Worm (Caenorhabditis elegans): ENCODE data around the gene flp-16.
A peak's percentile ranks its signal among the peaks of the same experiment; 100 is the strongest.

flp-16 gene

ce11 chrII:13267305-13267704, 32.2 kb downstream of the flp-16 start (continued):
- TF ChIP-seq hlh-30 (tag; optimal IDR thresholded peaks at IDR 0.05; ENCODE audit: insufficient read depth) = no peak

DNA sequence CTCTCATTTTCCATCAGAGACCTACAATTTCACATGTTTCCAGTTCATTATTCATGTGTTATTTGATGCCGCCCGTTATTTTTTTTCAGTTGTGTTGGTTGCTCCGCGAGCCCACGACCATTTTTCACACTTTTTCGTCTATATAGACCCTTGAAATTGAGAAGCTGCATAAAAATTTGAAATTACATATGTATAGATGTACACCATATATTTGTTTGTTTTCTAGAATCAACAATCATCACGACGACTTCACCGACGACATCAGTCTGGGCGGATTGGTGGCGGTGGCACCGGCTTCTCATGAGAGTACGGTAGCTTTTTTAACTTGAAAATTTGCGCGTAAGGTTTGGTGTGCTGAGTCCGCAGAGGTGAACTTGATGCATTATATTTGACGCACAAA, 35.7 kb downstream of the flp-16 start, which contains the start of gene Y48C3A.5:
Y48C3A.5 (plus strand) TSS at position 301 of the 400 bp plus-strand sequence.
- no peak for TF ChIP-seq ref-2 (tag; optimal IDR thresholded peaks at IDR 0.05)
- no peak for TF ChIP-seq pag-3 (tag; optimal IDR thresholded peaks at IDR 0.05; ENCODE audit: borderline replicate concordance)
- TF ChIP-seq odd-2 (tag; optimal IDR thresholded peaks at IDR 0.05) = no peak
- no peak for TF ChIP-seq pqm-1 (tag; optimal IDR thresholded peaks at IDR 0.05)
- TF ChIP-seq ceh-14 (tag; optimal IDR thresholded peaks at IDR 0.05) = no peak
- TF ChIP-seq pha-2 (tag; optimal IDR thresholded peaks at IDR 0.05) = no peak
- no peak for TF ChIP-seq dmd-4 (tag; optimal IDR thresholded peaks at IDR 0.05; ENCODE audit: borderline replicate concordance)
- TF ChIP-seq elt-4 (tag; optimal IDR thresholded peaks at IDR 0.05) = no peak
- no peak for TF ChIP-seq hlh-8 (tag; optimal IDR thresholded peaks at IDR 0.05)
- TF ChIP-seq ama-1 (optimal IDR thresholded peaks at IDR 0.05) = no peak
- TF ChIP-seq che-1 (tag; optimal IDR thresholded peaks at IDR 0.05) = no peak
- no peak for TF ChIP-seq syd-9 (tag; optimal IDR thresholded peaks at IDR 0.05)
- TF ChIP-seq ttx-3 (tag; optimal IDR thresholded peaks at IDR 0.05) = no peak

DNA sequence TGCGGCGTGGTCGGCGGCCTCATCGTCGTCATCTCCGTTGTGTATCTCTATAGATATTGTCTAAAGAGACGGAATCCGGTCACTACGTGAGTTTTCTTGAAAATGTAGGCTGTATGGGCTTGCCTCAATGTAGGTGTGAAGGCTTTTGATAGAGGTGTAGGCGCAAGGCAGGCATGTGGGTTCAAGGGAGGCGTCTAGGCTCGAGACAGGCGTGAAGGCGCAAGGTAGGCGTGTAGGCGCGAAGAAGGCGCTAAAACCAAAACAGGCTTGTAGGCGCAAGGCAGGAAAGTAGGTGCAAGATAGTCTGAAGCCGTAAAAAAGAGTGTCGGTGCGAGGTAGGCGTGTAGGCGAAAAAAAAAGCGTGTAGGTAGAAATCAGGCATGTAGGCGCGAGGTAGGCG, 43.1 kb downstream of the flp-16 start:
- no peak for TF ChIP-seq hlh-30 (tag; optimal IDR thresholded peaks at IDR 0.05; ENCODE audit: insufficient read depth)
- no peak for TF ChIP-seq fax-1 (tag; optimal IDR thresholded peaks at IDR 0.05)
- TF ChIP-seq dmd-4 (tag; optimal IDR thresholded peaks at IDR 0.05; ENCODE audit: borderline replicate concordance) = peak; percentile 37
- TF ChIP-seq F13H6.1 (tag; optimal IDR thresholded peaks at IDR 0.05) = no peak
- TF ChIP-seq pros-1 (tag; optimal IDR thresholded peaks at IDR 0.05) = no peak
- no peak for TF ChIP-seq ttx-3 (tag; optimal IDR thresholded peaks at IDR 0.05)
- no peak for TF ChIP-seq npax-4 (tag; optimal IDR thresholded peaks at IDR 0.05)
- no peak for TF ChIP-seq dve-1 (tag; optimal IDR thresholded peaks at IDR 0.05)

DNA sequence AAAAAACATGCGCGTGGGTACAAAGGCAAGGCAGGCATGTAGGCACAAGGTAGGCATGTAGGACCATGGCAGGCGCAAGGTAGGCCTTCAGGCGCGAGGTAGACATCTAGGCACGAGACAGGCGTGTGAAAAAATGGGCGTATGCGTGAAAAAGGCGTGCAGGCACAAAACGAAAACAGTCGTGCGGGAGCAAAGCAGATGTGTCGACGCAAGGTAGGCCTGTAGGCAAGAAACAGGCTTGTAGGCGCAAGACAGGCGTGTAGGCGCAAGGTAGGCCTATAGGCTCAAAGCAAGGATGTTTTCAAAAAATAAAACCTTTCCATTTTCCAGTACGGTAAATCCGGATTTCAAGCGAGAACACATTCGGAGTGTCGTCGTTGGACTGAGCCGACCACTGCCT, 43.6 kb downstream of the flp-16 start:
- 0 out of 2 replicates have a peak, but pooled peaks have one; percentile 7 for TF ChIP-seq ceh-45 (GFP tag; IDR thresholded peaks at IDR 0.05)
- TF ChIP-seq hlh-13 (GFP tag; optimal IDR thresholded peaks at IDR 0.05) = no peak

ce11 chrII:13279216-13280123, 44.4 kb downstream of the flp-16 start:
- no peak for TF ChIP-seq hlh-30 (tag; optimal IDR thresholded peaks at IDR 0.05; ENCODE audit: insufficient read depth)
- TF ChIP-seq elt-2 (tag; optimal IDR thresholded peaks at IDR 0.05) = peak; percentile 5
- TF ChIP-seq ceh-31 (tag; optimal IDR thresholded peaks at IDR 0.05) = no peak
- TF ChIP-seq ceh-9 (tag; optimal IDR thresholded peaks at IDR 0.05) = no peak
- TF ChIP-seq tbx-2 (tag; optimal IDR thresholded peaks at IDR 0.05) = peak; percentile 2
- TF ChIP-seq hlh-8 (tag; optimal IDR thresholded peaks at IDR 0.05) = no peak
- TF ChIP-seq unc-55 (GFP tag; optimal IDR thresholded peaks at IDR 0.05) = no peak
- TF ChIP-seq gmeb-2 (tag; optimal IDR thresholded peaks at IDR 0.05) = no peak
- no peak for TF ChIP-seq eyg-1 (tag; optimal IDR thresholded peaks at IDR 0.05)
- TF ChIP-seq ceh-14 (tag; optimal IDR thresholded peaks at IDR 0.05) = no peak
- peak; percentile 34 for TF ChIP-seq zip-5 (tag; optimal IDR thresholded peaks at IDR 0.05)
- TF ChIP-seq fkh-10 (GFP tag; optimal IDR thresholded peaks at IDR 0.05) = no peak
- TF ChIP-seq fax-1 (tag; optimal IDR thresholded peaks at IDR 0.05) = no peak
- no peak for TF ChIP-seq fkh-6 (tag; optimal IDR thresholded peaks at IDR 0.05)

ce11 chrII:13282566-13282965, 47.5 kb downstream of the flp-16 start:
- no peak for TF ChIP-seq mec-3 (tag; optimal IDR thresholded peaks at IDR 0.05; ENCODE audit: borderline replicate concordance)
- no peak for TF ChIP-seq ets-4 (tag; optimal IDR thresholded peaks at IDR 0.05)
- no peak for TF ChIP-seq syd-9 (tag; optimal IDR thresholded peaks at IDR 0.05)
- TF ChIP-seq ceh-30 (tag; optimal IDR thresholded peaks at IDR 0.05) = no peak
- TF ChIP-seq ama-1 (optimal IDR thresholded peaks at IDR 0.05) = no peak
- no peak for TF ChIP-seq tbx-2 (tag; optimal IDR thresholded peaks at IDR 0.05)
- no peak for TF ChIP-seq zip-5 (tag; optimal IDR thresholded peaks at IDR 0.05)
- TF ChIP-seq pros-1 (tag; optimal IDR thresholded peaks at IDR 0.05) = no peak
- TF ChIP-seq fax-1 (tag; optimal IDR thresholded peaks at IDR 0.05) = no peak
- no peak for TF ChIP-seq ceh-14 (tag; optimal IDR thresholded peaks at IDR 0.05)
- TF ChIP-seq ceh-34 (tag; optimal IDR thresholded peaks at IDR 0.05) = no peak
- TF ChIP-seq sox-4 (tag; optimal IDR thresholded peaks at IDR 0.05) = no peak
- no peak for TF ChIP-seq unc-3 (GFP tag; conservative IDR thresholded peaks at IDR 0.05)
- no peak for TF ChIP-seq unc-3 (tag; optimal IDR thresholded peaks at IDR 0.05)
